Worm (Caenorhabditis elegans) whole organism, late embryonic: ENCODE data around the gene sma-2.

Experiments
- K02D7.2 ChIP-seq: sonication (generic microtip); optimal IDR thresholded peaks from 2 replicates; lab custom pipeline; 2017; ENCODE audit warnings: mild to moderate bottlenecking, missing genetic modification characterization, missing compliant biosample characterization
- ama-1 ChIP-seq: fragments of 150-350 bp; optimal IDR thresholded peaks from 2 replicates; lab custom pipeline; 2014
- elt-2 ChIP-seq: sonication (generic microtip); optimal IDR thresholded peaks from 2 replicates; lab custom pipeline; 2016; ENCODE audit warnings: missing genetic modification reagents, missing genetic modification characterization, missing compliant biosample characterization
- nfya-1 ChIP-seq: sonication (generic microtip); optimal IDR thresholded peaks from 2 replicates; lab custom pipeline; 2017; ENCODE audit warnings: missing genetic modification characterization, mild to moderate bottlenecking, missing compliant biosample characterization, antibody characterized with exemption, moderate library complexity
- nhr-232 ChIP-seq: sonication (generic microtip); optimal IDR thresholded peaks from 2 replicates; lab custom pipeline; 2016; ENCODE audit warnings: missing genetic modification characterization, missing compliant biosample characterization
- pha-4 ChIP-seq: fragments of 150-350 bp; optimal IDR thresholded peaks from 2 replicates; lab custom pipeline; 2018; ENCODE audit warnings: missing biosample characterization, missing genetic modification reagents, missing genetic modification characterization
- pros-1 ChIP-seq: fragments of 150-350 bp; optimal IDR thresholded peaks from 2 replicates; lab custom pipeline; 2014; ENCODE audit warnings: missing biosample characterization, missing genetic modification reagents, missing genetic modification characterization

- TF ChIP-seq nfya-1 (tag; lab: Kevin White, UChicago) (no peak), elt-2 (tag; lab: Kevin White, UChicago) (no peak), pha-4 (tag; lab: Kevin White, UChicago) (no peak), ama-1 (lab: Kevin White, UChicago) (no peak), nhr-232 (tag; lab: Kevin White, UChicago) (no peak), pros-1 (tag; lab: Kevin White, UChicago) (no peak), K02D7.2 (tag; lab: Kevin White, UChicago) (no peak)
Observed at ce11 chrIII:8785426-8785825, 35.9 kb downstream of the sma-2 start.
